Worm (Caenorhabditis elegans): Measurements from ENCODE around the gene endu-2.

DNA sequence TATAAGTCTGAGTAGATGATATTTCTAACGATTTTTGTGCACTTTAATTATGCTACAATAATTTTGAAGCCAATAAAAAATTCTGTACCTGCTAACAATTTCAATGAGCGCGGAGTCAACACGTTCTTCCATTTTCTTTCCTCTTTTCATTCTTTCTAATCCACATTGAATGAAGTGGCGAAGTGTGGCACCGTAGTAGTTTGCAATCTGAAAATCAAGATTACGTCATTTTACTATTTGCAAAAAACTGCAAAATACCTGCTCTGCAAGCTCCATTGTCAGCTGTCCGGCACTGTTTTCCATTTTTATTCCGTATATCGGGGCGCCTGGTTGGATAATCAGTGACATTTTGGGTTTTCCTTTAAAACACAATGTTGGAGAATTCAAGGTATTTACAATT lies 12.9 kb upstream of the endu-2 start:
- no peak for TF ChIP-seq ama-1 (optimal IDR thresholded peaks at IDR 0.05)
- TF ChIP-seq aly-1 (tag; optimal IDR thresholded peaks at IDR 0.05) = no peak
- no peak for TF ChIP-seq hmbx-1 (tag; optimal IDR thresholded peaks at IDR 0.05)
- TF ChIP-seq F13C5.2 (tag; optimal IDR thresholded peaks at IDR 0.05) = no peak

Data from whole organism, early embryonic.